Worm (Caenorhabditis elegans) whole organism, L4 larva: ENCODE measurements around the gene ral-1.

Source experiments
- D1046.2 ChIP-seq: fragments of 200-800 bp; sonication (Bioruptor generic); IDR thresholded peaks from 2 replicates; pipeline ENCODE4 v1.3.6; 2022; ENCODE audit warnings: missing genetic modification characterization, missing compliant biosample characterization
- F26F4.8 ChIP-seq: fragments of 200-800 bp; sonication (Bioruptor generic); conservative IDR thresholded peaks from 2 replicates; pipeline ENCODE4 v1.3.6; 2022; ENCODE audit warnings: missing genetic modification characterization, missing compliant biosample characterization
- F37D6.2 ChIP-seq: sonication (generic microtip); optimal IDR thresholded peaks from 2 replicates; lab custom pipeline; 2016; ENCODE audit warnings: mild to moderate bottlenecking, missing genetic modification characterization, missing compliant biosample characterization
- T20F7.1 ChIP-seq: fragments of 200-800 bp; sonication (Bioruptor generic); optimal IDR thresholded peaks from 2 replicates; lab custom pipeline; 2018; ENCODE audit warnings: mild to moderate bottlenecking, missing genetic modification characterization, missing compliant biosample characterization
- Y48G9A.11 ChIP-seq: fragments of 200-800 bp; sonication (Bioruptor generic); IDR thresholded peaks from 2 replicates; pipeline ENCODE4 v1.3.6; 2022; ENCODE audit warnings: missing genetic modification reagents, missing genetic modification characterization, missing compliant biosample characterization
- Y5F2A.4 ChIP-seq: fragments of 200-800 bp; sonication (Bioruptor generic); optimal IDR thresholded peaks from 2 replicates; lab custom pipeline; 2018; ENCODE audit warnings: mild to moderate bottlenecking, missing genetic modification characterization, missing compliant biosample characterization
- ZK337.2 ChIP-seq: fragments of 200-800 bp; sonication (Bioruptor generic); IDR thresholded peaks from 2 replicates; pipeline ENCODE4 v1.3.6; 2022; ENCODE audit warnings: missing genetic modification reagents, missing genetic modification characterization, missing compliant biosample characterization
- aha-1 ChIP-seq: fragments of 150-350 bp; peaks from one replicate; lab custom pipeline; 2014; ENCODE audit warnings: missing biosample characterization, missing genetic modification characterization
- aly-2 ChIP-seq: sonication (generic microtip); optimal IDR thresholded peaks from 2 replicates; lab custom pipeline; 2018; ENCODE audit warnings: missing biosample characterization, missing genetic modification characterization
- arid-1 ChIP-seq: fragments of 200-800 bp; sonication (Bioruptor generic); conservative IDR thresholded peaks from 2 replicates; pipeline ENCODE4 v1.3.6; 2022; ENCODE audit warnings: missing genetic modification reagents, missing genetic modification characterization, missing compliant biosample characterization
- attf-4 ChIP-seq: sonication (generic microtip); optimal IDR thresholded peaks from 3 replicates; lab custom pipeline; 2017; ENCODE audit warnings: missing biosample characterization, missing genetic modification characterization
- ceh-20 ChIP-seq: fragments of 200-800 bp; sonication (Bioruptor generic); IDR thresholded peaks from 2 replicates; pipeline ENCODE4 v1.3.6; 2022; ENCODE audit warnings: missing genetic modification reagents, missing genetic modification characterization, missing compliant biosample characterization
- ceh-82 ChIP-seq: sonication (generic microtip); optimal IDR thresholded peaks from 2 replicates; lab custom pipeline; 2017; ENCODE audit warnings: missing biosample characterization, missing genetic modification characterization
- ces-1 ChIP-seq: fragments of 150-350 bp; sonication (generic microtip); optimal IDR thresholded peaks from 4 replicates; lab custom pipeline; 2014; ENCODE audit warnings: missing biosample characterization, missing genetic modification reagents, missing genetic modification characterization
- ctbp-1 ChIP-seq: fragments of 200-800 bp; sonication (Bioruptor generic); IDR thresholded peaks from 2 replicates; pipeline ENCODE4 v1.3.6; 2022; ENCODE audit warnings: missing genetic modification reagents, missing genetic modification characterization, missing compliant biosample characterization
- daf-12 ChIP-seq: fragments of 150-350 bp; optimal IDR thresholded peaks from 2 replicates; lab custom pipeline; 2014; ENCODE audit warnings: missing biosample characterization, missing genetic modification reagents, missing genetic modification characterization
- daf-16 ChIP-seq, 3 experiments: sonication (generic microtip); optimal IDR thresholded peaks; 2 replicates each; lab custom pipeline; 2016 to 2017; ENCODE audit warnings: missing genetic modification characterization in 3 of 3, missing genetic modification reagents in 3 of 3, mild to moderate bottlenecking in 2 of 3, missing compliant biosample characterization in 2 of 3, missing biosample characterization in 1 of 3, moderate library complexity in 1 of 3
- daf-19 ChIP-seq: fragments of 200-800 bp; sonication (Bioruptor generic); conservative IDR thresholded peaks from 2 replicates; pipeline ENCODE4 v1.3.6; 2022; ENCODE audit warnings: missing genetic modification characterization, missing compliant biosample characterization
- dpl-1 ChIP-seq: fragments of 150-350 bp; optimal IDR thresholded peaks from 2 replicates; lab custom pipeline; 2014; ENCODE audit warnings: missing biosample characterization, missing genetic modification reagents, missing genetic modification characterization
- dve-1 ChIP-seq: sonication (generic microtip); optimal IDR thresholded peaks from 2 replicates; lab custom pipeline; 2017; ENCODE audit warnings: antibody characterized with exemption, mild to moderate bottlenecking, missing genetic modification characterization, missing compliant biosample characterization; ENCODE audit not compliant: insufficient read depth
- egl-27 ChIP-seq: sonication (generic microtip); optimal IDR thresholded peaks from 3 replicates; lab custom pipeline; 2017; ENCODE audit warnings: missing biosample characterization, missing genetic modification reagents, missing genetic modification characterization
- gei-8 ChIP-seq: fragments of 200-800 bp; sonication (Bioruptor generic); optimal IDR thresholded peaks from 2 replicates; lab custom pipeline; 2018; ENCODE audit warnings: mild to moderate bottlenecking, missing genetic modification characterization, missing compliant biosample characterization
- hlh-11 ChIP-seq: fragments of 200-800 bp; sonication (Bioruptor generic); optimal IDR thresholded peaks from 2 replicates; lab custom pipeline; 2018; ENCODE audit warnings: mild to moderate bottlenecking, missing genetic modification characterization, missing compliant biosample characterization
- hlh-30 ChIP-seq: sonication (generic microtip); optimal IDR thresholded peaks from 2 replicates; lab custom pipeline; 2017; ENCODE audit warnings: antibody characterized with exemption, mild to moderate bottlenecking, missing genetic modification characterization, missing compliant biosample characterization; ENCODE audit not compliant: insufficient read depth
- hmg-1.1 ChIP-seq: fragments of 200-800 bp; sonication (Bioruptor generic); IDR thresholded peaks from 2 replicates; pipeline ENCODE4 v1.3.6; 2022; ENCODE audit warnings: missing genetic modification reagents, missing genetic modification characterization, missing compliant biosample characterization
- lin-13 ChIP-seq: fragments of 150-350 bp; optimal IDR thresholded peaks from 2 replicates; lab custom pipeline; 2014; ENCODE audit warnings: missing biosample characterization, missing genetic modification reagents, missing genetic modification characterization
- lir-3 ChIP-seq: sonication (generic microtip); optimal IDR thresholded peaks from 2 replicates; lab custom pipeline; 2016; ENCODE audit warnings: mild to moderate bottlenecking, missing genetic modification characterization, missing compliant biosample characterization
- lsy-2 ChIP-seq, 2 experiments: fragments of 150-350 bp in 1 of 2; sonication (generic microtip) in 1 of 2; optimal IDR thresholded peaks; 2 replicates each; lab custom pipeline; 2014 to 2017; ENCODE audit warnings: missing biosample characterization in 2 of 2, missing genetic modification characterization in 2 of 2
- madf-9 ChIP-seq: fragments of 200-800 bp; sonication (Bioruptor generic); conservative IDR thresholded peaks from 2 replicates; pipeline ENCODE4 v1.3.6; 2022; ENCODE audit warnings: missing genetic modification reagents, missing genetic modification characterization, missing compliant biosample characterization
- mdt-29 ChIP-seq: fragments of 200-800 bp; sonication (Bioruptor generic); IDR thresholded peaks from 2 replicates; pipeline ENCODE4 v1.3.6; 2022; ENCODE audit warnings: missing genetic modification reagents, missing genetic modification characterization, missing compliant biosample characterization
- mes-2 ChIP-seq: sonication (generic microtip); optimal IDR thresholded peaks from 2 replicates; lab custom pipeline; 2016; ENCODE audit warnings: missing genotype, mild to moderate bottlenecking, missing genetic modification characterization, missing compliant biosample characterization; ENCODE audit not compliant: poor library complexity, severe bottlenecking
- mxl-2 ChIP-seq: fragments of 200-800 bp; sonication (Bioruptor generic); conservative IDR thresholded peaks from 2 replicates; pipeline ENCODE4 v1.3.6; 2022; ENCODE audit warnings: missing genetic modification reagents, missing genetic modification characterization, missing compliant biosample characterization
- nhr-111 ChIP-seq: fragments of 200-800 bp; sonication (Bioruptor generic); optimal IDR thresholded peaks from 2 replicates; lab custom pipeline; 2018; ENCODE audit warnings: mild to moderate bottlenecking, missing genetic modification characterization, missing compliant biosample characterization
- nhr-28 ChIP-seq: fragments of 150-350 bp; optimal IDR thresholded peaks from 2 replicates; lab custom pipeline; 2014; ENCODE audit warnings: missing biosample characterization, missing genetic modification characterization
- nhr-48 ChIP-seq: sonication (generic microtip); optimal IDR thresholded peaks from 2 replicates; lab custom pipeline; 2016; ENCODE audit warnings: mild to moderate bottlenecking, missing genetic modification characterization, missing compliant biosample characterization
- nhr-6 ChIP-seq: fragments of 150-350 bp; optimal IDR thresholded peaks from 2 replicates; lab custom pipeline; 2014; ENCODE audit warnings: missing biosample characterization, missing genetic modification characterization
- pha-4 ChIP-seq, 2 experiments: fragments of 150-350 bp in 1 of 2; fragments of 200-800 bp in 1 of 2; sonication (Bioruptor generic) in 1 of 2; IDR thresholded peaks in 1 of 2; optimal IDR thresholded peaks in 1 of 2; 2 replicates each; pipeline versions ENCODE4 v1.3.6 to Lab custom; 2014 to 2022; ENCODE audit warnings: missing genetic modification characterization in 2 of 2, missing genetic modification reagents in 2 of 2, missing biosample characterization in 1 of 2, missing compliant biosample characterization in 1 of 2
- pqm-1 ChIP-seq: sonication (generic microtip); optimal IDR thresholded peaks from 2 replicates; lab custom pipeline; 2017; ENCODE audit warnings: missing biosample characterization, missing genetic modification characterization
- saeg-2 ChIP-seq: fragments of 200-800 bp; sonication (Bioruptor generic); IDR thresholded peaks from 2 replicates; pipeline ENCODE4 v1.3.6; 2022; ENCODE audit warnings: missing genetic modification reagents, missing genetic modification characterization, missing compliant biosample characterization
- set-16 ChIP-seq: fragments of 200-800 bp; sonication (Bioruptor generic); IDR thresholded peaks from 2 replicates; pipeline ENCODE4 v1.3.6; 2022; ENCODE audit warnings: missing genetic modification reagents, missing genetic modification characterization, missing compliant biosample characterization
- skn-1 ChIP-seq: fragments of 150-350 bp; optimal IDR thresholded peaks from 2 replicates; lab custom pipeline; 2014; ENCODE audit warnings: missing biosample characterization, missing genetic modification characterization
- unc-130 ChIP-seq: sonication (generic microtip); optimal IDR thresholded peaks from 2 replicates; lab custom pipeline; 2016; ENCODE audit warnings: missing genetic modification reagents, missing genetic modification characterization, missing compliant biosample characterization
- unc-39 ChIP-seq: sonication (generic microtip); optimal IDR thresholded peaks from 2 replicates; lab custom pipeline; 2017; ENCODE audit warnings: missing biosample characterization, missing genetic modification characterization
- unc-62 ChIP-seq, 3 experiments: fragments of 150-350 bp in 1 of 3; sonication (generic microtip); optimal IDR thresholded peaks in 2 of 3; peaks in 1 of 3; 1 replicate in 1 of 3; 2 replicates in 2 of 3; lab custom pipeline; 2014 to 2017; ENCODE audit warnings: missing biosample characterization in 3 of 3, missing genetic modification characterization in 3 of 3, missing genetic modification reagents in 3 of 3, missing genotype in 1 of 3
- zfp-2 ChIP-seq: sonication (generic microtip); optimal IDR thresholded peaks from 2 replicates; lab custom pipeline; 2016; ENCODE audit warnings: mild to moderate bottlenecking, missing genetic modification characterization, missing compliant biosample characterization
- zfp-3 ChIP-seq: fragments of 200-800 bp; sonication (Bioruptor generic); conservative IDR thresholded peaks from 2 replicates; pipeline ENCODE4 v1.3.6; 2022; ENCODE audit warnings: missing genetic modification reagents, missing genetic modification characterization, missing compliant biosample characterization
- zip-11 ChIP-seq: fragments of 200-800 bp; sonication (Bioruptor generic); IDR thresholded peaks from 2 replicates; pipeline ENCODE4 v1.3.6; 2022; ENCODE audit warnings: missing genetic modification characterization, missing compliant biosample characterization
- zip-2 ChIP-seq: fragments of 150-350 bp; optimal IDR thresholded peaks from 2 replicates; lab custom pipeline; 2014; ENCODE audit warnings: missing biosample characterization, missing genetic modification characterization
- ztf-7 ChIP-seq: fragments of 150-350 bp; optimal IDR thresholded peaks from 2 replicates; lab custom pipeline; 2014; ENCODE audit warnings: missing biosample characterization, missing genetic modification characterization

Gene ral-1

DNA sequence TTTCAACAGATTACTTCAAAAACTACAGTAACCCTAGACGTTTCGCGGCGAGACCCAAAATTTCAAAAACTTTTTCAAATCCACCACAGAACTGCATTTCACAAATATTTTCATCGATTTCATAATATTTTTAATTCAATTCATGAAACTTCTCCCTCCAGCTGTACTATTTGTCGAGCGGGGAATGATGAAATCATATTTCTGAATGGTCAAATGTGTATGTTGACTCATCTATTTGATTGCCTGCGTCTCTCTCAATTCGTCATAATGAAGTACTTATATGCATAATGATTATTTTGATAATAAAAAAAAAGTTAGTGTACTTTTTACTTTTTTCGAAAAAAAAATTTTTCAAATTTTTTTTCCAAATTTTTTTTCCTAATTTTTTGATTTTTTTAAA lies 4.8 kb upstream of the ral-1 start:
- no peak for TF ChIP-seq gei-8 (GFP tag; lab: Kevin White, UChicago)
- TF ChIP-seq unc-62 (GFP tag; optimal IDR thresholded peaks at IDR 0.05 in 1 of 2; lab: Kevin White, UChicago), result no peak
- no peak for TF ChIP-seq unc-62 (tag; optimal IDR thresholded peaks at IDR 0.05; lab: Kevin White, UChicago)
- peak; percentile 54 for TF ChIP-seq dve-1 (tag; lab: Kevin White, UChicago)
- TF ChIP-seq lsy-2 (tag; optimal IDR thresholded peaks at IDR 0.05; lab: Kevin White, UChicago), result peak in 1 of 2 experiments; percentile 32
- no peak for TF ChIP-seq nhr-111 (GFP tag; lab: Kevin White, UChicago)
- no peak for TF ChIP-seq ceh-82 (tag; lab: Kevin White, UChicago)
- no peak for TF ChIP-seq ces-1
- no peak for TF ChIP-seq D1046.2 (GFP tag; lab: Robert Waterston, UW)
- TF ChIP-seq nhr-28, result peak; percentile 15
- no peak for TF ChIP-seq unc-130 (GFP tag; lab: Kevin White, UChicago)
- no peak for TF ChIP-seq aly-2 (tag; lab: Kevin White, UChicago)
- no peak for TF ChIP-seq pha-4 (GFP tag; IDR thresholded peaks at IDR 0.05; lab: Robert Waterston, UW)
- peak; percentile 56 for TF ChIP-seq pha-4 (tag; optimal IDR thresholded peaks at IDR 0.05; lab: Kevin White, UChicago)
- no peak for TF ChIP-seq zip-2 (tag; lab: Kevin White, UChicago)
- TF ChIP-seq dpl-1 (GFP tag; lab: Kevin White, UChicago), result no peak
- no peak for TF ChIP-seq lir-3 (tag; lab: Kevin White, UChicago)
- TF ChIP-seq zip-11 (GFP tag; lab: Robert Waterston, UW), result no peak
- TF ChIP-seq mxl-2 (GFP tag; lab: Robert Waterston, UW), result no peak
- TF ChIP-seq egl-27 (tag; lab: Kevin White, UChicago), result no peak
- TF ChIP-seq ZK337.2 (GFP tag; lab: Robert Waterston, UW), result no peak
- TF ChIP-seq daf-16 (GFP tag; optimal IDR thresholded peaks at IDR 0.05; lab: Kevin White, UChicago), result no peak
- peak; percentile 52 for TF ChIP-seq daf-16 (tag; optimal IDR thresholded peaks at IDR 0.05; lab: Kevin White, UChicago)
- no peak for TF ChIP-seq daf-19 (GFP tag; lab: Robert Waterston, UW)
- no peak for TF ChIP-seq T20F7.1 (GFP tag; lab: Kevin White, UChicago)
- no peak for TF ChIP-seq ctbp-1
- peak; percentile 75 for TF ChIP-seq nhr-6 (tag; lab: Kevin White, UChicago)
- no peak for TF ChIP-seq mes-2 (tag; lab: Kevin White, UChicago)
- no peak for TF ChIP-seq F37D6.2
- TF ChIP-seq skn-1 (tag; lab: Kevin White, UChicago), result no peak
- no peak for TF ChIP-seq hlh-30 (tag; lab: Kevin White, UChicago)
- no peak for TF ChIP-seq zfp-3 (GFP tag; lab: Robert Waterston, UW)
- no peak for TF ChIP-seq F26F4.8 (GFP tag; lab: Robert Waterston, UW)
- TF ChIP-seq ztf-7, result no peak
- no peak for TF ChIP-seq hmg-1.1 (GFP tag; lab: Robert Waterston, UW)
- no peak for TF ChIP-seq ceh-20
- TF ChIP-seq attf-4 (tag; lab: Kevin White, UChicago), result no peak
- TF ChIP-seq pqm-1, result peak; percentile 39
- TF ChIP-seq saeg-2 (GFP tag; lab: Robert Waterston, UW), result no peak
- no peak for TF ChIP-seq arid-1 (GFP tag; lab: Robert Waterston, UW)
- no peak for TF ChIP-seq zfp-2
- TF ChIP-seq Y48G9A.11 (GFP tag; lab: Robert Waterston, UW), result no peak
- no peak for TF ChIP-seq Y5F2A.4 (GFP tag; lab: Kevin White, UChicago)
- TF ChIP-seq unc-39 (tag; lab: Kevin White, UChicago), result no peak
- no peak for TF ChIP-seq aha-1 (tag; lab: Kevin White, UChicago)
- TF ChIP-seq daf-12 (tag; lab: Kevin White, UChicago), result no peak
- TF ChIP-seq hlh-11, result no peak
- no peak for TF ChIP-seq madf-9 (GFP tag; lab: Robert Waterston, UW)
- TF ChIP-seq set-16 (GFP tag; lab: Robert Waterston, UW), result no peak
- TF ChIP-seq nhr-48 (tag; lab: Kevin White, UChicago), result no peak
- no peak for TF ChIP-seq lin-13 (GFP tag; lab: Kevin White, UChicago)
- TF ChIP-seq mdt-29 (GFP tag; lab: Robert Waterston, UW), result no peak
